Fruit fly (Drosophila melanogaster): ENCODE measurements around the gene CG15435.

dm6 chr2L:4418819-4419218 is 40.7 kb upstream of the CG15435 start:
- TF ChIP-seq CG8478 (optimal IDR thresholded peaks at IDR 0.05) (no peak), CTCF (optimal IDR thresholded peaks at IDR 0.05) (no peak)
